Fruit fly (Drosophila melanogaster) whole organism, wandering third instar larva: Measurements from ENCODE around the gene Wdr92.

Experiments used
- CrebA ChIP-seq: fragments of 200-800 bp; sonication (Bioruptor generic); optimal IDR thresholded peaks from 2 replicates; lab custom pipeline; 2016; ENCODE audit warnings: missing biosample characterization, mild to moderate bottlenecking, missing genetic modification characterization, borderline replicate concordance
- Hr83 ChIP-seq: fragments of 200-300 bp; sonication (Bioruptor generic); optimal IDR thresholded peaks from 2 replicates; lab custom pipeline; 2016; ENCODE audit warnings: missing biosample characterization, mild to moderate bottlenecking, missing genetic modification characterization, moderate library complexity; ENCODE audit not compliant: poor library complexity, severe bottlenecking
- h ChIP-seq: fragments of 200-800 bp; sonication (Bioruptor generic); optimal IDR thresholded peaks from 3 replicates; lab custom pipeline; 2016; ENCODE audit warnings: missing biosample characterization, mild to moderate bottlenecking, missing genetic modification characterization

- TF ChIP-seq CrebA (no peak), Hr83 (no peak), h (GFP tag; lab: Kevin White, UChicago) (no peak)
Observed at dm6 chr3L:17917687-17918434, 9.9 kb downstream of the Wdr92 start.
